Worm (Caenorhabditis elegans): ENCODE measurements around the gene srh-27.

DNA sequence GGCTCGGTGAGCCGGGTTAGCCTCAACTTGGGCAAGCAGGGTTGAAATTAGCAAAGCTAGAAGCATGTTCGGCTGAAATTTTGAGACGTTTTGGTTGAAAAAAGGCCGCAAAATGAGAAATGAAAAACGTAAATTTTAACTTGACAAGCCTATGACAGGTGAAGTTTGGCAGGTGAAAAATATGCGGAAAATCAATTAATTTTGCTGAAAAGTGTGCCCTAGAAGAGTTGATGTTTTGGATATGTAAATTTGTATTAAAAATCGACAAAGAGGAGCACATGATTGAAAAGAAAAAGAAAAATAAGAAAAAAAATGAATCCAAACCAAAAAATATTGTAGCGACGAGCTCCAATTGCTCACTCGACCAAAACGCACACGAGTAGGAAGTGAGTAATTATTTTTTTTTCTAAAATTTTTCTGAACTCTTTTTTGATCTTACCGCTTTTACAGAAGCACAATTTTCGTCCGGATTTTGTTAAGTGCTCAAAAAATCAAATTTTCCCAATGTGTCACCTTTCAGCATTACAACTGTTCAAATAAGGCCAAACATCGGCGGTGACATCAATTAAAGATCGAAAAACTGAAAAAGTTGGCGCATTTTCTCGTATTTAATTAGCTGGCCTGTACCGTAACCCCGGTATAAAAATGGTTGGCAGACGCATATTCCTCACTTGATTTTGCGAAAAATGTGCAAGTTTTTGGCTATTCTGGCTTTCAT lies 23.0 kb downstream of the srh-27 start, which contains the start of the genes F15A4.5 and phat-8:
- TF ChIP-seq ceh-22 (tag; optimal IDR thresholded peaks at IDR 0.05) (no peak), ceh-34 (tag; optimal IDR thresholded peaks at IDR 0.05) (no peak), che-1 (tag; optimal IDR thresholded peaks at IDR 0.05) (no peak), pax-1 (tag; optimal IDR thresholded peaks at IDR 0.05) (no peak), nfya-1 (tag; optimal IDR thresholded peaks at IDR 0.05) (no peak), fkh-10 (GFP tag; optimal IDR thresholded peaks at IDR 0.05) (no peak), gmeb-2 (tag; optimal IDR thresholded peaks at IDR 0.05) (no peak)
